Worm (Caenorhabditis elegans): ENCODE measurements around the gene W08E12.6.
"Not testable (repeated sequence)": the region's sequence is repeated elsewhere in the genome, so short reads cannot be mapped to it uniquely, and the experiment has no call there.

DNA sequence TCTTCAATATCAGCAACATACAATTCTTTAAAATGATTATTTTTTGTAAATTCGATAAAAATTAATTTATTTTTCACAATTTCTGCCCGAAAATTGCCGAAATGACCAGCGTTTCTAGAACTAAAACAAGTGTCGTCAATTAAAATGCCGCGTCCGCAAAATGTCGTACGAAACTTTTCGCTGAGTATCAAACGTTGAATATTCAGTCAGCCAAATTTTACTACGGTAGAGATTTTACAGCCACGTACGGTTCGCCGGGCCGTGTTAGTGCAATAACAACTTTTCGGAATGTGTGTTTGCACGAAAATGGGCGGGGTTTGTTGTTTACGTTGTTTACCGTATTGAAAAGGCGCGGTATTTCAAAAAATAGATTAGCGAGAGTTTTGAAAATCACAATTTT is 14.9 kb downstream of the W08E12.6 start:
- not testable (repeated sequence) for TF ChIP-seq elt-3 (tag; optimal IDR thresholded peaks at IDR 0.05); nhr-237 (tag; optimal IDR thresholded peaks at IDR 0.05); ama-1 (optimal IDR thresholded peaks at IDR 0.05); mdl-1 (tag; optimal IDR thresholded peaks at IDR 0.05); sem-4 (tag; optimal IDR thresholded peaks at IDR 0.05); alr-1 (tag; optimal IDR thresholded peaks at IDR 0.05); zag-1 (tag; optimal IDR thresholded peaks at IDR 0.05); Y55F3AM.14 (GFP tag; optimal IDR thresholded peaks at IDR 0.05)
- peak; percentile 36 for TF ChIP-seq lin-13 (GFP tag; optimal IDR thresholded peaks at IDR 0.05)

Measured in whole organism, L2 larva.